Fruit fly (Drosophila melanogaster) whole organism, larva: ENCODE data around the gene CG4950.

Source experiments
- noc ChIP-seq: fragments of 200-800 bp; sonication (Bioruptor generic); optimal IDR thresholded peaks from 3 replicates; lab custom pipeline; 2019; ENCODE audit warnings: missing biosample characterization, mild to moderate bottlenecking, missing genetic modification characterization, moderate library complexity

CG4950 gene

DNA sequence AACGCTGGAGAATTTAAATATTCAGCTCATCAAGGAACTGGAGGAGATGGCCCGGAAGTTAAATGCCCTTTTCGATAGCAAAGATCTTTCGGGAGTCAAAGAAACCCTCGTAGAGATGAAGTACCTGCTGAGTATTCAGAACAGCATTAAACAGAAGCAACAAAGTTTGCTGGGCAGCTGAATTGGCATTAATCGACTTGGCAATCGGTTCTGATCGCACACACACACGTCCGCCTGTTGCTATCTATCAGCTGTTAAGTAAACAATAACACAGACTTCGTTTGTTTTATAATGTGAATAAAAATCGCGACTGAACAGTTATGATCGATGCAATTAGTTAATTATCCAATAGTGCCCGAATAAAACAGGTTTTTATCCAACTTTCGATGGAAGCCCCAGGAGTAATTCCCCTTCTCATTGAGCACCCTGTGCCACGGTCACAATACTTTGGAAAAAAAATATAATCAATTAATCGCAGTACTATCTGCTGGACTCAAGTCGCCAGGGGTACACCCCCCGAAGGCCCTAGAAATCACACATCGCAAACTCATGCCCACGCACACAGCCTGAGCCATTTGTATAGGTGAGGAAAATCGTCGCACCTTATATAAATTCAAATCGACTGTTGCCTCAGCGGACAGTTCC is 34.0 kb downstream of the CG4950 start:
- peak; percentile 10 for TF ChIP-seq noc (tag; lab: Kevin White, UChicago)

DNA sequence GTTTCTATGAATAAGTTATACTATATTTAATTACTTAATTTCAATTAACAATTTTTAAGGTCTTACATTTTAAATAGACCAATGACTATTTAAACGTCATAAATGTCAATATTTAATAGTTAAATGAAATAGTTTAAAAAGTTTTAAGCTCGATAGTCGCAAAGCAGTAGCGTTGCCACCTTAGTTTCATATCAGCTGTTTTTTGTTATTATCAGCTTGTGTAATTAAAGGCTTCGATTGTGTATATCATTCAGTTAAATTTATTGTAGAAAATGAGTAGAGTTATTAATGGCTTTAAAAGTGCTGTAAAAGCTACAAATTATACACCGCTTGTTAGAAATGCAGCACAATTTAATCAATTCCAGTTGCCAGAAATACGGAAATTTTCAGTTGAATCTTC is 35.0 kb downstream of the CG4950 start, which contains the start of gene Hsc20:
TSS of gene Hsc20 (plus strand) at position 204 of the 400 bp plus-strand sequence.
- TF ChIP-seq noc (tag; lab: Kevin White, UChicago), result no peak

DNA sequence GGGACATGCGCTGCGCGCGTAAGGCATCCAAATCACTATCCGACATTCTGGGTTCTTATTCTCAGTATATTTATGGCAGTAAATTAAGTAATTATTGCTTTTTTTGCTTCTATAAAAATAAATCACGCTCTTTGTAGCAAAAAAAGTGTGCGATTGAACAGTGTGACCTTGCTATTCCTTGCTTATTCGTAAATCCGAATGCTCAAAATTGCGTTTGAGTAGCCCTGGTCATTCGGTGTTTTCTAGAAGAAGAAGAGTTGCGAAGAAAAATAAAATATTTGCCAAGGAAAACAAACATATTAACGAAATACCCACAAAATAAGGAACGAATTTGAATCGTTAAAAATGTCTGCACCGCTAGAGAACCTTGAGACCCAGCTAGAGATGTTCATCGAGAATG is 36.1 kb downstream of the CG4950 start, which contains the start of the genes PDCD-5 and MED10:
TSS of gene PDCD-5 (minus strand) at position 182 of the 400 bp plus-strand sequence.
TSS of gene MED10 (plus strand) at position 228 of the 400 bp plus-strand sequence.
- TF ChIP-seq noc (tag; lab: Kevin White, UChicago), result no peak

DNA sequence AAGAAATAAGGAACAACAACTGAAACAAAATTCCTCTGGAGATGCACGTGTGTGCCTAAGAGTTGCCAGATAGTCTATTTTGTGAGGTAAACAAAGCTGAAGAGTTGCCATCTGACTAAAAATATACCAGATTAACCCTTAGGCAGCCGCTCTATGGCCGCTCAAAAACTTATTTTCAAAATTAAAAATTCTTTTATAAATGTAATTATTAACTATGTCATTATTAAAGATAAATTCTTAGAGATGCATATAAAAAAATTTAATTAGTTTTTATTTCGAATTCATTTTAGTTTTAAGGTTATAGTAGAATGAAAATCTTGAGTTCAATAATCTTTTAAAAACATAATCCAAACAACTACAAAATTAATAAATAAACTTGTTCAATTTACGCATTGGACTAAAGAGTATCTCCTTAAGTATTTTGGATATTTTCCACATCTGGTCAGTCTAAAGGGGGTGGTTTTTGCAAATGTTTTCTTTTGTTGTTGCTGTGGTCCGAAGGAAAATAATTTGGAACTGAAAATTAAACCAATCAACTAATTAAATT is 39.2 kb downstream of the CG4950 start, which contains the start of gene Tmx3:
TSS of gene Tmx3 (plus strand) at position 442 of the 547 bp plus-strand sequence.
- TF ChIP-seq noc (tag; lab: Kevin White, UChicago), result no peak

DNA sequence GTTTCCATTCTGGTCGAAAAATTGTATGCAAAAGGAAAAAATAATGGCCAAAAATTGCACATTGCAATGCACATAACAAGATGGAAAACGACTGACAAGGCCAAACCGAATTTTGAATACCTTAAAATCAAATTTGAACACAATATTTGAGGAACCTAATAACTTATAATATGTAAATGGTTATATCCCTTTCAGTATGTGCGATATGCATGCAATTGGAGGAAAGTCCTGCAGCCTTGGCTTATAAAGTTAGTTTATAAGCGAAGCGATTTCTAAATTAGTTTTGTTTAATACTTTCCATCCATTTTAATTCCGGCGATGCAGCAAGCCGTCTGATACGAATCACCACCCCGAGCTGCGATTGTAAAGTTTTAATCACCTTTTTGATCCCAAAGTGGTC is 42.8 kb downstream of the CG4950 start:
- TF ChIP-seq noc (tag; lab: Kevin White, UChicago), result no peak

DNA sequence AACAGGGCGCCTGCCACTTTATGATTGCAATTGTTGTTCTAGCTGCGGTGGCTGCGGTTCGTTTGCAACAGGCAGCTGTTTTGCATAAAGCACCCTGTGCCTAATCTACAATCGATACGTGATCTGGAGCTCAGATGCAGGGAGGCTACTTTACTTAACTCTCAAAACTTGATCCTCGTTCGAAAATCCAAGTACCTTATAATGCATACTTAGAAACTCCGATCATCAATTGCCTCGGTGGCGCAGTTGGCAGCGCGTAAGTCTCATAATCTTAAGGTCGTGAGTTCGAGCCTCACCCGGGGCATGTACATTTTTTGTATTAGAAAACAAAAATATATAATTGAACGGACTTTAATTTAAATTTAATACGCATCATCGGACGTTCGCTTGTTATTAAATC is 46.2 kb downstream of the CG4950 start:
- no peak for TF ChIP-seq noc (tag; lab: Kevin White, UChicago)

DNA sequence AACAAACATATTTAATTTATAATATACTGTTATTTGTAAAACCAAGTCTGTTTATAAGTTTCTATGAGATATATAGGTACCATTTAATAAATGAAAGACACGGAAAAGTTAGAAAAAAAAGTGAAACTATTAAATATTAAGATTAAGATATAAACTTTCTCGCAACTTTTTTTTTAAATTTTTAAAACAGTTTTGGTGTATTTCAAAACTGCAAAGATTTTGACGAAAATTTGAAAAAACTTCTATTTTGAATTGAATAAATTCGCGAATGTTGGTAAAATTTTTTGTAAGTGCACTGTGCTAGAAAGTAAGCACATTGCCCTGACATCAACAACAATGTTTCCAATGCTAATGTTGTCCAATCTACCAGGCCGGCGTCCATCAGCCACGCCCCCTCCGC is 46.7 kb downstream of the CG4950 start:
- TF ChIP-seq noc (tag; lab: Kevin White, UChicago), result no peak

DNA sequence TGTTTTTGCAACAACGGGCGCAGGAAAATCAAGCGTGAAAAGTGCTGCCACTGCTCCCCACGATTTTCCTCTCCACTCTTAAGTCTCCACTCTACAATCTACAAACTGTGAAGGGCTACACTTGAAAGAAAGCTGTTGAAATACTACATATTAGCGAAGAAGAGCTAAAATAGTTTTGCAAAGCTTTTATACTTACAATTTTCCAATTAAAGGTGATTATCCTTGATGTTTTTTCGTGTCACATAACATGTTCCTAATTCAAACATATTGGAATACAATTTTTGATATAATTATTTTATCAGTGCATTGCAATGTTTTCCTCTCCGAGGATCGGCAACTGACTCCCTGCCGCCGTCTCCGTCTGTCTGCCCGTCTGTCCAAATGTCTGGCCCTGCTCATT is 50.0 kb downstream of the CG4950 start:
- no peak for TF ChIP-seq noc (tag; lab: Kevin White, UChicago)

DNA sequence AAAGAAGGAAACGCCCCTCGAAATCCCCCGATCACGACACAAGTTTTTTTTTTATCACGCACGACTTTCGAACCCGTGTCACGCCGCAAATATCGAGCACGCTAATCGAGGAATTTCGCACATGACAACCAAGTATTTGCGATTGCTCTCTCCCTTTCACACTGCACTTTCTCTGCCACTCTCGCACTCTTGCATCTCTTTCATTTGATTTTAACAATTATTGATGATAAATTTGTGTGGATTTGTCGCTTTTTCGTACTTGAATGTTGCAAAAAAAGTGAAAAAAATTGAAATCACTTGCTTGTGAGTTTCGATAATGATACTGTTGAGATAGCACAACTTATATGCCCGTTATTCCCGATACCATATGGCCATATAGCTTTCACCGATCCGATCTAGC is 50.8 kb downstream of the CG4950 start, which contains the start of gene CG13073:
TSS of gene CG13073 (minus strand) at position 101 of the 400 bp plus-strand sequence.
- TF ChIP-seq noc (tag; lab: Kevin White, UChicago), result no peak

DNA sequence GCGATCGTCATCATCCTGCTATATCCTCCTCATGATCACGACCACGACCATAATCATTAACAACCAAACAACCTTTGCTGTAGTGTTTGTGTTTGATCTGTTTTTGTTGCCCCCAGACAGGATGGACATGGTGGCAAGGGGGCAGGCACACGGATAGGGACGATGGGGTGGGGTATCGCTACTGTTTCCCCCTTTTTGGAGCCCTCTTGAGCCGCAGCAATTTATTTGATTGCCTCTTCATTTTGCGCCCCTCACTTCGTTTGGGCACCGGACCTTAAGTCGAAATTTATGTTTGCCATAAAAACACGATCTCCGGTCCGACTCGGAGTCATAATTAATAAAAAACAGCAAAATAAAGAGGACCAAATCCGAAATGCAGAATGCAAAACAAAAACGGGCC is 52.1 kb downstream of the CG4950 start:
- TF ChIP-seq noc (tag; lab: Kevin White, UChicago), result no peak
